Worm (Caenorhabditis elegans) whole organism, L3 larva: ENCODE data around the gene srz-104.
"Not testable (repeated sequence)": the region's sequence is repeated elsewhere in the genome, so short reads cannot be mapped to it uniquely, and the experiment has no call there.

Experiments
- R02D3.7 ChIP-seq: fragments of 150-350 bp; optimal IDR thresholded peaks from 2 replicates; lab custom pipeline; 2014; ENCODE audit warnings: missing biosample characterization, missing genetic modification characterization
- ZK546.5 ChIP-seq: sonication (generic microtip); optimal IDR thresholded peaks from 2 replicates; lab custom pipeline; 2017; ENCODE audit warnings: missing biosample characterization, missing genetic modification characterization
- aly-2 ChIP-seq: fragments of 150-350 bp; optimal IDR thresholded peaks from 2 replicates; lab custom pipeline; 2014; ENCODE audit warnings: missing biosample characterization, missing genetic modification characterization
- ceh-16 ChIP-seq: sonication (generic microtip); optimal IDR thresholded peaks from 2 replicates; lab custom pipeline; 2017; ENCODE audit warnings: missing biosample characterization, missing genetic modification characterization
- ceh-28 ChIP-seq: fragments of 150-350 bp; optimal IDR thresholded peaks from 2 replicates; lab custom pipeline; 2014; ENCODE audit warnings: missing biosample characterization, missing genetic modification reagents, missing genetic modification characterization
- ceh-82 ChIP-seq: fragments of 150-350 bp; optimal IDR thresholded peaks from 2 replicates; lab custom pipeline; 2014; ENCODE audit warnings: missing biosample characterization, missing genetic modification characterization
- ceh-9 ChIP-seq: sonication (generic microtip); optimal IDR thresholded peaks from 2 replicates; lab custom pipeline; 2018; ENCODE audit warnings: missing biosample characterization, missing genetic modification characterization
- egl-27 ChIP-seq: sonication (generic microtip); optimal IDR thresholded peaks from 4 replicates; lab custom pipeline; 2017; ENCODE audit warnings: missing biosample characterization, missing genetic modification reagents, missing genetic modification characterization
- elt-1 ChIP-seq: fragments of 150-350 bp; optimal IDR thresholded peaks from 2 replicates; lab custom pipeline; 2014; ENCODE audit warnings: missing biosample characterization, missing genetic modification characterization
- elt-2 ChIP-seq: sonication (generic microtip); optimal IDR thresholded peaks from 2 replicates; lab custom pipeline; 2016; ENCODE audit warnings: missing genetic modification reagents, mild to moderate bottlenecking, missing genetic modification characterization, missing compliant biosample characterization
- elt-3 ChIP-seq, 3 experiments: fragments of 150-350 bp in 1 of 3; sonication (generic microtip) in 2 of 3; optimal IDR thresholded peaks; 2 replicates in 2 of 3; 4 replicates in 1 of 3; lab custom pipeline; 2014 to 2017; ENCODE audit warnings: missing biosample characterization in 3 of 3, missing genetic modification characterization in 3 of 3
- fkh-2 ChIP-seq: fragments of 150-350 bp; optimal IDR thresholded peaks from 2 replicates; lab custom pipeline; 2014; ENCODE audit warnings: missing biosample characterization, missing genetic modification reagents, missing genetic modification characterization
- hmg-11 ChIP-seq: sonication (generic microtip); optimal IDR thresholded peaks from 2 replicates; lab custom pipeline; 2016; ENCODE audit warnings: missing genetic modification characterization, missing compliant biosample characterization
- lin-15B ChIP-seq: fragments of 150-350 bp; optimal IDR thresholded peaks from 2 replicates; lab custom pipeline; 2014; ENCODE audit warnings: missing biosample characterization, missing genetic modification characterization
- lin-39 ChIP-seq: fragments of 150-350 bp; optimal IDR thresholded peaks from 2 replicates; lab custom pipeline; 2018; ENCODE audit warnings: missing biosample characterization, missing genetic modification reagents, missing genetic modification characterization
- mdl-1 ChIP-seq: fragments of 150-350 bp; optimal IDR thresholded peaks from 2 replicates; lab custom pipeline; 2014; ENCODE audit warnings: missing biosample characterization, missing genetic modification characterization
- mml-1 ChIP-seq: fragments of 150-350 bp; sonication (generic microtip); optimal IDR thresholded peaks from 3 replicates; lab custom pipeline; 2014; ENCODE audit warnings: missing biosample characterization, missing genetic modification characterization
- nfya-1 ChIP-seq: sonication (generic microtip); optimal IDR thresholded peaks from 2 replicates; lab custom pipeline; 2017; ENCODE audit warnings: missing genetic modification characterization, mild to moderate bottlenecking, missing compliant biosample characterization, antibody characterized with exemption, moderate library complexity; ENCODE audit not compliant: insufficient read depth
- nhr-12 ChIP-seq: fragments of 150-350 bp; optimal IDR thresholded peaks from 2 replicates; lab custom pipeline; 2014; ENCODE audit warnings: missing biosample characterization, missing genetic modification characterization
- nhr-23 ChIP-seq: fragments of 150-350 bp; optimal IDR thresholded peaks from 2 replicates; lab custom pipeline; 2014; ENCODE audit warnings: missing biosample characterization, missing genetic modification reagents, missing genetic modification characterization
- nhr-28 ChIP-seq: fragments of 150-350 bp; optimal IDR thresholded peaks from 2 replicates; lab custom pipeline; 2014; ENCODE audit warnings: missing biosample characterization, missing genetic modification characterization
- nhr-43 ChIP-seq: sonication (generic microtip); optimal IDR thresholded peaks from 2 replicates; lab custom pipeline; 2016; ENCODE audit warnings: mild to moderate bottlenecking, missing genetic modification characterization, missing compliant biosample characterization; ENCODE audit not compliant: poor library complexity, severe bottlenecking
- nhr-76 ChIP-seq: fragments of 150-350 bp; sonication (generic microtip); optimal IDR thresholded peaks from 5 replicates; lab custom pipeline; 2014; ENCODE audit warnings: missing biosample characterization, missing genetic modification characterization
- pha-4 ChIP-seq: fragments of 150-350 bp; optimal IDR thresholded peaks from 2 replicates; lab custom pipeline; 2014; ENCODE audit warnings: missing biosample characterization, missing genetic modification reagents, missing genetic modification characterization
- pqm-1 ChIP-seq: fragments of 150-350 bp; optimal IDR thresholded peaks from 2 replicates; lab custom pipeline; 2017; ENCODE audit warnings: missing biosample characterization, missing genetic modification characterization, inconsistent platforms
- sea-2 ChIP-seq: fragments of 150-350 bp; sonication (generic microtip); optimal IDR thresholded peaks from 4 replicates; lab custom pipeline; 2014; ENCODE audit warnings: missing biosample characterization, missing genetic modification reagents, missing genetic modification characterization
- skn-1 ChIP-seq: fragments of 150-350 bp; optimal IDR thresholded peaks from 2 replicates; lab custom pipeline; 2014; ENCODE audit warnings: missing biosample characterization, missing genetic modification characterization
- snpc-4 ChIP-seq: fragments of 150-350 bp; optimal IDR thresholded peaks from 2 replicates; lab custom pipeline; 2014; ENCODE audit warnings: missing biosample characterization, missing genetic modification characterization
- tbx-2 ChIP-seq: sonication (generic microtip); optimal IDR thresholded peaks from 2 replicates; lab custom pipeline; 2016; ENCODE audit warnings: mild to moderate bottlenecking, missing genetic modification characterization, missing compliant biosample characterization
- unc-39 ChIP-seq: sonication (generic microtip); optimal IDR thresholded peaks from 4 replicates; lab custom pipeline; 2017; ENCODE audit warnings: missing biosample characterization, missing genetic modification characterization
- unc-62 ChIP-seq: fragments of 150-350 bp; sonication (generic microtip); optimal IDR thresholded peaks from 4 replicates; lab custom pipeline; 2014; ENCODE audit warnings: missing biosample characterization, missing genetic modification reagents, missing genetic modification characterization
- ztf-4 ChIP-seq: fragments of 150-350 bp; optimal IDR thresholded peaks from 2 replicates; lab custom pipeline; 2014; ENCODE audit warnings: missing biosample characterization, missing genetic modification characterization

srz-104 gene

ce11 chrIV:16306918-16307317 is 16.6 kb upstream of the srz-104 start:
- TF ChIP-seq fkh-2 (tag; lab: Kevin White, UChicago) (no peak), mdl-1 (tag; lab: Kevin White, UChicago) (no peak), lin-15B (tag; lab: Kevin White, UChicago) (no peak), ceh-9 (tag; lab: Kevin White, UChicago) (no peak), R02D3.7 (tag; lab: Kevin White, UChicago) (no peak), elt-1 (no peak), ceh-82 (tag; lab: Kevin White, UChicago) (no peak), elt-2 (no peak), nhr-28 (no peak), mml-1 (tag; lab: Kevin White, UChicago) (no peak), sea-2 (GFP tag; lab: Kevin White, UChicago) (no peak), hmg-11 (tag; lab: Kevin White, UChicago) (no peak), pqm-1 (no peak), aly-2 (tag; lab: Kevin White, UChicago) (no peak), egl-27 (tag; lab: Kevin White, UChicago) (no peak), ZK546.5 (tag; lab: Kevin White, UChicago) (no peak), ztf-4 (no peak), nhr-43 (tag; lab: Kevin White, UChicago) (no peak)
- TF ChIP-seq, all 47 proteins: peak for 0

ce11 chrIV:16307925-16308324 is 15.5 kb upstream of the srz-104 start, which contains the start of gene rac-2:
Gene rac-2 (plus strand): TSS chrIV:16308225.
- not testable (repeated sequence) for TF ChIP-seq nhr-12; lin-39; ceh-16 (tag; lab: Kevin White, UChicago)

DNA sequence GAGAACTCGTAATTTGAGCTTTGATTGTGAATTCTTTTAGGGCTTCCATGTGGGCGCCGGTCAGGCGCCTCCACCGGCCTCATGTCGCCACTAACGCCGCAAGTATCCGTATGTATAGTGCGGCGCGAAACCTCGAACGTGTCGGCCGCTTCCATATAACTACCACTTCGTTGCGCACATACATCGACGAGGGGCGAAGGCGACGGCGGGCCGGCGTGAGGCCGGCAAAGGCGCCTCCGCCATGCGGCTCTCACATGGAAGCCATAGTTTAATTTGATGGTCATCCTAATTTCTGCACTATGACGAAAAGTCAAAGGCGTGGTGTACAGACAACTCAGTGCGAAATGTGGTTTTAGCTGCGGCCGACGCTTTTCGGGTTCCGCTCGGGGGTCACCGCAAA is 13.4 kb upstream of the srz-104 start:
- TF ChIP-seq nhr-76 (tag; lab: Kevin White, UChicago) (no peak), mml-1 (tag; lab: Kevin White, UChicago) (no peak), nhr-23 (tag; lab: Kevin White, UChicago) (no peak), snpc-4 (tag; lab: Kevin White, UChicago) (no peak), ceh-28 (no peak)

DNA sequence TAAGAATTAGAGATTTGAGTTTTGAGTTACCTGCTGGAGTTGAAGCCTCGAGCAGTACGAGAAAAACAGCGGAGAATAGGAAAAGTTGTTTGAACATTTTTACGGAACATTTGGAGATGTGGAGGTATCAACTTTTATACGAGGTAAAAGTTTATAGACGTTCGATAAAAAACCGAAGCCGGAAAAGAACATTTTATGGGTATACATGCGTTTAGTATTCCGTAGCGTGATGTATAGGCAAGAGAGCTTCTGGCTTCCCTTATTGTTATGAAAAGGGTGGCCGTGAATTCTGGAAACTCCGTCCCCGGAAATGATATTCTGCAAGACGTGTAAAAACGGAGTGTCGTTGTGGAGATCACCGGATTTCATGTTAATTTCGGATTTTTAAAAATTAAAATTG is 3.1 kb upstream of the srz-104 start, which contains the start of gene K03D3.5:
Gene K03D3.5 (minus strand): TSS at position 101 of the 400 bp plus-strand sequence.
- TF ChIP-seq mml-1 (tag; lab: Kevin White, UChicago): no peak
- no peak for TF ChIP-seq nhr-43 (tag; lab: Kevin White, UChicago)
- no peak for TF ChIP-seq skn-1 (tag; lab: Kevin White, UChicago)
- TF ChIP-seq elt-2: no peak
- TF ChIP-seq ceh-9 (tag; lab: Kevin White, UChicago): no peak
- no peak for TF ChIP-seq ceh-82 (tag; lab: Kevin White, UChicago)
- no peak for TF ChIP-seq pqm-1
- TF ChIP-seq ZK546.5 (tag; lab: Kevin White, UChicago): no peak
- no peak for TF ChIP-seq tbx-2 (tag; lab: Kevin White, UChicago)

ce11 chrIV:16320866-16321265 is 2.6 kb upstream of the srz-104 start, which contains the start of gene srz-61:
Gene srz-61 (plus strand): TSS chrIV:16321166.
- TF ChIP-seq unc-39: no peak
- no peak for TF ChIP-seq tbx-2 (tag; lab: Kevin White, UChicago)

DNA sequence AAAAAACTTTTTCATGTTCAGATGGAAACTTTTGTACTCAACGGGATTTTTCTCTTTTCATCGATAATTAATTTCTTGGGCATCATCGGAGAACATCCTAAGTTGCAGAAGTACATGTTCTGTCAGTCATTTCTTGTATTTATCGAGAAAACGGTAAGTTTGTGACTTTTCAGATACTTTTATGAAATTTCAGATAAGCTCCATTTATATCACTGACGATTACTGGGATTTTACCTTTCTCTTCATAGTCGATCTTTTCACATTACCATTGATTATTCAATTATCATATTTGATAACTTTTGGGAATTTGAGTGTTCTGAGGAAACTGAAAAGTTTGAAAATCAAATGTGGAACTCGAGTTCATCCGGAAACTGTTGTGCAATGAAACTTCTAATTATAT is 1.1 kb downstream of the srz-104 start, which contains the start of gene srz-105:
Gene srz-105 (plus strand): TSS at position 301 of the 400 bp plus-strand sequence.
- no peak for TF ChIP-seq nfya-1 (tag; lab: Kevin White, UChicago)
- no peak for TF ChIP-seq unc-62 (GFP tag; lab: Kevin White, UChicago)
- TF ChIP-seq elt-3 (tag; optimal IDR thresholded peaks at IDR 0.05; lab: Kevin White, UChicago): no peak
- TF ChIP-seq pha-4 (tag; lab: Kevin White, UChicago): no peak
